Worm (Caenorhabditis elegans) whole organism, L1 larva: ENCODE data around the gene vang-1.
A peak's percentile ranks its signal among the peaks of the same experiment; 100 is the strongest.
"Not testable (repeated sequence)": the region's sequence is repeated elsewhere in the genome, so short reads cannot be mapped to it uniquely, and the experiment has no call there.

Source experiments
- C16A3.4 ChIP-seq: fragments of 150-350 bp; optimal IDR thresholded peaks from 2 replicates; lab custom pipeline; 2014; ENCODE audit warnings: missing biosample characterization, missing genetic modification characterization
- blmp-1 ChIP-seq: fragments of 150-350 bp; optimal IDR thresholded peaks from 2 replicates; lab custom pipeline; 2014; ENCODE audit warnings: missing biosample characterization, missing genetic modification characterization
- ceh-90 ChIP-seq: sonication (generic microtip); optimal IDR thresholded peaks from 2 replicates; lab custom pipeline; 2016; ENCODE audit warnings: missing genetic modification characterization, missing compliant biosample characterization
- dsc-1 ChIP-seq: sonication (generic microtip); optimal IDR thresholded peaks from 2 replicates; lab custom pipeline; 2016; ENCODE audit warnings: mild to moderate bottlenecking, missing genetic modification characterization, missing compliant biosample characterization
- efl-3 ChIP-seq: fragments of 200-800 bp; sonication (Bioruptor generic); optimal IDR thresholded peaks from 2 replicates; lab custom pipeline; 2018; ENCODE audit warnings: mild to moderate bottlenecking, missing genetic modification characterization, missing compliant biosample characterization
- egl-13 ChIP-seq: sonication (generic microtip); optimal IDR thresholded peaks from 2 replicates; lab custom pipeline; 2016; ENCODE audit warnings: missing genotype, missing genetic modification reagents, missing genetic modification characterization, missing compliant biosample characterization
- egl-27 ChIP-seq, 2 experiments: fragments of 150-350 bp in 1 of 2; sonication (generic microtip); optimal IDR thresholded peaks; 3 replicates each; lab custom pipeline; 2017 to 2018; ENCODE audit warnings: missing biosample characterization in 2 of 2, missing genetic modification characterization in 2 of 2, missing genetic modification reagents in 2 of 2
- elt-3 ChIP-seq, 6 experiments: fragments of 150-350 bp in 1 of 6; sonication (generic microtip); optimal IDR thresholded peaks; 2 replicates each; lab custom pipeline; 2017 to 2018; ENCODE audit warnings: missing biosample characterization in 6 of 6, missing genetic modification characterization in 6 of 6, inconsistent platforms in 1 of 6
- fkh-10 ChIP-seq: sonication (generic microtip); optimal IDR thresholded peaks from 2 replicates; lab custom pipeline; 2017; ENCODE audit warnings: missing biosample characterization, missing genetic modification reagents, missing genetic modification characterization
- fkh-4 ChIP-seq: sonication (generic microtip); optimal IDR thresholded peaks from 2 replicates; lab custom pipeline; 2016; ENCODE audit warnings: missing compliant biosample characterization, missing genetic modification characterization, borderline replicate concordance
- grh-1 ChIP-seq: fragments of 200-800 bp; sonication (Bioruptor generic); IDR thresholded peaks from 2 replicates; pipeline ENCODE4 v1.3.6; 2022; ENCODE audit warnings: missing genetic modification reagents, missing genetic modification characterization, missing compliant biosample characterization
- hpl-2 ChIP-seq: fragments of 150-350 bp; optimal IDR thresholded peaks from 2 replicates; lab custom pipeline; 2014; ENCODE audit warnings: missing biosample characterization, missing genetic modification reagents, missing genetic modification characterization
- isw-1 ChIP-seq: fragments of 200-800 bp; sonication (Bioruptor generic); IDR thresholded peaks from 2 replicates; pipeline ENCODE4 v1.3.6; 2022; ENCODE audit warnings: missing genetic modification characterization, missing compliant biosample characterization
- jun-1 ChIP-seq: fragments of 150-350 bp; optimal IDR thresholded peaks from 2 replicates; lab custom pipeline; 2014; ENCODE audit warnings: missing biosample characterization, missing genetic modification reagents, missing genetic modification characterization
- lin-13 ChIP-seq: fragments of 150-350 bp; optimal IDR thresholded peaks from 2 replicates; lab custom pipeline; 2014; ENCODE audit warnings: missing biosample characterization, missing genetic modification reagents, missing genetic modification characterization
- lin-14 ChIP-seq: fragments of 200-800 bp; sonication (Bioruptor generic); optimal IDR thresholded peaks from 2 replicates; lab custom pipeline; 2018; ENCODE audit warnings: mild to moderate bottlenecking, missing genetic modification characterization, moderate library complexity, missing compliant biosample characterization
- lin-35 ChIP-seq, 2 experiments: fragments of 150-350 bp; optimal IDR thresholded peaks; 2 replicates each; lab custom pipeline; 2014; ENCODE audit warnings: missing biosample characterization in 2 of 2, missing genetic modification characterization in 2 of 2, missing genetic modification reagents in 2 of 2
- lir-3 ChIP-seq: sonication (generic microtip); optimal IDR thresholded peaks from 2 replicates; lab custom pipeline; 2016; ENCODE audit warnings: mild to moderate bottlenecking, missing genetic modification characterization, moderate library complexity, missing compliant biosample characterization; ENCODE audit not compliant: poor library complexity
- mab-9 ChIP-seq: fragments of 200-800 bp; sonication (Bioruptor generic); IDR thresholded peaks from 2 replicates; pipeline ENCODE4 v1.3.6; 2022; ENCODE audit warnings: missing genetic modification reagents, missing genetic modification characterization, missing compliant biosample characterization
- mdl-1 ChIP-seq, 2 experiments: fragments of 150-350 bp; optimal IDR thresholded peaks; 2 replicates each; lab custom pipeline; 2014 to 2017; ENCODE audit warnings: missing biosample characterization in 2 of 2, missing genetic modification characterization in 2 of 2, inconsistent platforms in 1 of 2
- nhr-11 ChIP-seq: fragments of 150-350 bp; optimal IDR thresholded peaks from 2 replicates; lab custom pipeline; 2014; ENCODE audit warnings: missing biosample characterization, missing genetic modification characterization
- nhr-12 ChIP-seq: sonication (generic microtip); optimal IDR thresholded peaks from 2 replicates; lab custom pipeline; 2017; ENCODE audit warnings: missing biosample characterization, missing genetic modification characterization
- nhr-19 ChIP-seq: fragments of 200-800 bp; sonication (Bioruptor generic); conservative IDR thresholded peaks from 2 replicates; pipeline ENCODE4 v1.3.6; 2022; ENCODE audit warnings: missing genetic modification characterization, missing compliant biosample characterization
- nhr-20 ChIP-seq: sonication (generic microtip); optimal IDR thresholded peaks from 2 replicates; lab custom pipeline; 2016; ENCODE audit warnings: mild to moderate bottlenecking, missing genetic modification characterization, missing compliant biosample characterization
- nhr-28 ChIP-seq: fragments of 150-350 bp; optimal IDR thresholded peaks from 2 replicates; lab custom pipeline; 2014; ENCODE audit warnings: missing biosample characterization, missing genetic modification characterization
- nhr-71 ChIP-seq: sonication (generic microtip); optimal IDR thresholded peaks from 2 replicates; lab custom pipeline; 2016; ENCODE audit warnings: mild to moderate bottlenecking, missing genetic modification characterization, moderate library complexity, missing compliant biosample characterization
- nhr-85 ChIP-seq: sonication (generic microtip); peaks from one replicate; lab custom pipeline; 2016; ENCODE audit warnings: missing genetic modification characterization, inconsistent platforms, missing compliant biosample characterization
- nhr-90 ChIP-seq: sonication (generic microtip); optimal IDR thresholded peaks from 2 replicates; lab custom pipeline; 2016; ENCODE audit warnings: mild to moderate bottlenecking, missing genetic modification characterization, missing compliant biosample characterization; ENCODE audit not compliant: poor library complexity
- pqm-1 ChIP-seq: sonication (generic microtip); optimal IDR thresholded peaks from 3 replicates; lab custom pipeline; 2017; ENCODE audit warnings: missing biosample characterization, missing genetic modification characterization
- rnt-1 ChIP-seq: sonication (generic microtip); optimal IDR thresholded peaks from 2 replicates; lab custom pipeline; 2016; ENCODE audit warnings: mild to moderate bottlenecking, missing genetic modification characterization, moderate library complexity, missing compliant biosample characterization
- snu-23 ChIP-seq: sonication (generic microtip); optimal IDR thresholded peaks from 2 replicates; lab custom pipeline; 2016; ENCODE audit warnings: missing genetic modification characterization, missing compliant biosample characterization
- sup-37 ChIP-seq: fragments of 200-800 bp; sonication (Bioruptor generic); optimal IDR thresholded peaks from 2 replicates; lab custom pipeline; 2018; ENCODE audit warnings: mild to moderate bottlenecking, missing genetic modification characterization, missing compliant biosample characterization
- tbx-2 ChIP-seq: sonication (generic microtip); optimal IDR thresholded peaks from 2 replicates; lab custom pipeline; 2016; ENCODE audit warnings: missing genetic modification characterization, missing compliant biosample characterization
- unc-130 ChIP-seq: fragments of 150-350 bp; optimal IDR thresholded peaks from 2 replicates; lab custom pipeline; 2017; ENCODE audit warnings: missing biosample characterization, missing genetic modification characterization, inconsistent platforms
- unc-86 ChIP-seq: sonication (generic microtip); optimal IDR thresholded peaks from 2 replicates; lab custom pipeline; 2016; ENCODE audit warnings: missing genetic modification characterization, missing compliant biosample characterization
- unc-98 ChIP-seq: fragments of 200-800 bp; sonication (Bioruptor generic); IDR thresholded peaks from 2 replicates; pipeline ENCODE4 v1.3.6; 2022; ENCODE audit warnings: missing genetic modification characterization, missing compliant biosample characterization
- vab-15 ChIP-seq: sonication (generic microtip); optimal IDR thresholded peaks from 2 replicates; lab custom pipeline; 2017; ENCODE audit warnings: missing genotype, mild to moderate bottlenecking, missing genetic modification characterization, missing compliant biosample characterization
- ztf-4 ChIP-seq: fragments of 150-350 bp; optimal IDR thresholded peaks from 2 replicates; lab custom pipeline; 2014; ENCODE audit warnings: missing biosample characterization, missing genetic modification characterization

Gene vang-1

DNA sequence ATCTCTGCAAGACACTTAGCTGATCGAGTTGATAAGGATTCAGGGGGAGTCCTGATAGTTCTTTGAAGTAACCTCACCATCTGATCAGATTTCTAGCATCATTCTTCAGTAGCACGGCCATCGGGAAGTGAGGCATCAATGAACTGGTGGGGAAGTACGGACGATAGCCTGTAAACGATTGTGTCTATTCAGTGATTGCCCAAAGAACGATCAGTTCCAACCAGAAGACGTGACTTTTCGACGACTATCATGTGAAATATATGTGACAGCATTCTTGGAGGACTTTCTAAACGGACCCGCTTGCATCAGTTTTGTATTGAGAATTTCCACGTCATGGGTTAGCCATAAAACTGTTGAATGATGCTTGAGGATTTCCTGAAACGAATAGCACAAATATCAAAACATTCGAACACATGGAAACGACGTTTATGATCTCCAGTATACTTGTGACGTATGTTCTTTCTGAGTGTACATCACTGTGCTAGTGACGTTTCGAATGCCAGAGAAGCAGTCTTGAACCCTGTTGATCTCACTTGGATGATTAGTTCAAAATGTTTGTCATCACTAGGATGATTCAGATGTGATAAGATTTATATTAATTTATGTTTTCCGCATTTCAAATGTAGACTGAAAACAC, 7.5 kb downstream of the vang-1 start (continued):
- TF ChIP-seq efl-3 (GFP tag; lab: Kevin White, UChicago) (no peak), nhr-12 (no peak), lir-3 (tag; lab: Kevin White, UChicago) (no peak), nhr-19 (GFP tag; lab: Robert Waterston, UW) (peak; percentile 96), blmp-1 (tag; lab: Kevin White, UChicago) (peak; percentile 29), egl-27 (tag; optimal IDR thresholded peaks at IDR 0.05; lab: Kevin White, UChicago) (no peak), fkh-4 (no peak), sup-37 (GFP tag; lab: Kevin White, UChicago) (no peak), pqm-1 (tag; lab: Kevin White, UChicago) (no peak), ztf-4 (no peak), nhr-85 (peak; percentile 98), mdl-1 (tag; optimal IDR thresholded peaks at IDR 0.05; lab: Kevin White, UChicago) (peak in 1 of 2 experiments; percentile 51), tbx-2 (peak; percentile 62), lin-13 (GFP tag; lab: Kevin White, UChicago) (no peak), C16A3.4 (no peak), elt-3 (tag; optimal IDR thresholded peaks at IDR 0.05; lab: Kevin White, UChicago) (peak in 2 of 6 experiments; percentile 50 to 77)
- TF ChIP-seq, all 84 proteins: peak for 15

DNA sequence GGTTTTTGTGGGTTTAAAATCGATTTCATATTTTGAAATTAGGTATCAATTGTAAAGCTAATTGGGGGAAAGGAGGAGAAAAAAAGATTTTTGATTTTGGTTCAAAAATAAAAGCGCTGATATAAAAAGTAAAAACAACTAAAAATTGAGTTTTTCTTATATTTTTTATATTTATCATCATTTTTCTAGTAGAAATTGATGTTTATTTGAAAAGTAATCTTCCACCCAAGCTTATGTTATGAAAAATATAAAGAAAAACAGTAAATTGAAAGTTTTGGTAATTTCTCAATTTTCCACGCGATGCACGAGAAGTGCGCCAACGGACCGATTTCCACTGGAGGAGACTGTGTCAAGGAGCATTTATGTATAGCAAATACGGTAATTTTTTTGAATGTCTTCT, 8.6 kb downstream of the vang-1 start, which contains the start of gene B0410.1:
Gene B0410.1 (plus strand): TSS at position 301 of the 400 bp plus-strand sequence.
- TF ChIP-seq rnt-1; unc-98 (GFP tag; lab: Robert Waterston, UW); isw-1 (GFP tag; lab: Robert Waterston, UW): not testable (repeated sequence)

DNA sequence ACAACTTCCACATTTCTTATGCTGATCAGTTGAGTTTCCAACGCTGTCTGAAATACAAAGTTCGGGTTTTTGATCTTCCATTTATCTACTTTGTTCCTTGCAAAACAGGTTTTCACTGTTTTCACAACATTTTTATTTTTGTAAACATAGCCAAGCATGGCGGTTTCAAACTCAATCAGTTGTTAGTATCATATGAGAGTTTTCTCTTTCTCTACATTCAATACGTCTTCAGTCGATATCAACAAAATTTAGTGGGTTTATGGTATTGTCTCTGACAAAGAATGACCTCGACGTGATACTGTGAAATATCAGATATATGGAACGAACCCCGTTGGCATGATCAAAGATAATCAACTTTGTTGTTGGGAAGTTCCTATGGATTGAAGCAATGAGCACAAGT, 10.0 kb downstream of the vang-1 start:
- TF ChIP-seq vab-15 (tag; lab: Kevin White, UChicago) (no peak), egl-13 (tag; lab: Kevin White, UChicago) (no peak), grh-1 (peak; percentile 39; the same call in 1 of the 2 replicates), mab-9 (GFP tag; lab: Robert Waterston, UW) (no peak), fkh-10 (GFP tag; lab: Kevin White, UChicago) (no peak), unc-86 (tag; lab: Kevin White, UChicago) (no peak), ceh-90 (no peak), nhr-20 (tag; lab: Kevin White, UChicago) (peak; percentile 37), elt-3 (tag; optimal IDR thresholded peaks at IDR 0.05; lab: Kevin White, UChicago) (peak in 1 of 6 experiments; percentile 46), lin-14 (peak; percentile 36), nhr-71 (tag; lab: Kevin White, UChicago) (peak; percentile 27), nhr-28 (tag; lab: Kevin White, UChicago) (no peak), nhr-90 (peak; percentile 17), nhr-85 (peak; percentile 87), blmp-1 (tag; lab: Kevin White, UChicago) (peak; percentile 53), lin-13 (GFP tag; lab: Kevin White, UChicago) (no peak), snu-23 (GFP tag; lab: Kevin White, UChicago) (peak; percentile 9), unc-130 (tag; lab: Kevin White, UChicago) (no peak), lin-35 (GFP tag; optimal IDR thresholded peaks at IDR 0.05; lab: Kevin White, UChicago) (peak in 1 of 2 experiments; percentile 10)

DNA sequence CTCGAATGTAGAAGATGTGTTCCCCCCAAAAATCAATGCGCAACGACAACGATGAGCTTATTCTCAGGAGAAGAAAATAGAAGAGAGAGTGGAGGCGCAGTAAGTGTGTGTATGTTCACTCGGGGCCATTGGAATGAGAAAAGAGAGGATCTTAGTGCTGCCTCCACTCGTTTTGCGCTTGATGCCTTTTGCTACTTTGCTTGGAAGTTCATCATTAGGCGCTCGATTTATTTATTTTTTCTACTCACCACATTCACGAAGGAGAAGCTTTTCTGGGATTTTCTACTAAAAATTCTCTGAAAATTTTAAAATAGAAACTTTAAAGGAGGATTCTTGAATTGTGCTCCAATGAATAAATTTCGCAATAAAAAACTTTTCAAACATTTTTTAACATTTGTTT, 12.6 kb downstream of the vang-1 start, which contains the start of gene F52B10.3:
Gene F52B10.3 (minus strand): TSS at position 101 of the 400 bp plus-strand sequence.
- peak; percentile 13 for TF ChIP-seq lin-14
- TF ChIP-seq nhr-11 = no peak
- TF ChIP-seq lin-13 (GFP tag; lab: Kevin White, UChicago) = no peak
- no peak for TF ChIP-seq nhr-28 (tag; lab: Kevin White, UChicago)
- no peak for TF ChIP-seq hpl-2 (GFP tag; lab: Kevin White, UChicago)
- no peak for TF ChIP-seq jun-1 (tag; lab: Kevin White, UChicago)
- no peak for TF ChIP-seq dsc-1
